Worm (Caenorhabditis elegans): ENCODE data around the gene unc-33.

Gene unc-33

ce11 chrIV:3517582-3517981 is 896 bp downstream of the unc-33 start:
- TF ChIP-seq klf-2 (GFP tag; conservative IDR thresholded peaks at IDR 0.05) = no peak
- no peak for TF ChIP-seq ref-1 (GFP tag; conservative IDR thresholded peaks at IDR 0.05)
- TF ChIP-seq tab-1 (GFP tag; IDR thresholded peaks at IDR 0.05) = no peak
- TF ChIP-seq cog-1 (tag; optimal IDR thresholded peaks at IDR 0.05) = no peak
- no peak for TF ChIP-seq flt-1 (GFP tag; IDR thresholded peaks at IDR 0.05)
- TF ChIP-seq ztf-23 (GFP tag; IDR thresholded peaks at IDR 0.05) = no peak
- no peak for TF ChIP-seq T22C8.4 (GFP tag; IDR thresholded peaks at IDR 0.05)
- no peak for TF ChIP-seq ztf-29 (GFP tag; IDR thresholded peaks at IDR 0.05)
- no peak for TF ChIP-seq med-1 (GFP tag; optimal IDR thresholded peaks at IDR 0.05; ENCODE audit: insufficient read depth)

- TF ChIP-seq med-1 (GFP tag; optimal IDR thresholded peaks at IDR 0.05; ENCODE audit: insufficient read depth) = no peak
- no peak for TF ChIP-seq klf-2 (GFP tag; conservative IDR thresholded peaks at IDR 0.05)
- no peak for TF ChIP-seq ztf-29 (GFP tag; IDR thresholded peaks at IDR 0.05)
- no peak for TF ChIP-seq ztf-23 (GFP tag; IDR thresholded peaks at IDR 0.05)
- TF ChIP-seq cog-1 (tag; optimal IDR thresholded peaks at IDR 0.05) = no peak
- TF ChIP-seq tab-1 (GFP tag; IDR thresholded peaks at IDR 0.05) = no peak
- TF ChIP-seq T22C8.4 (GFP tag; IDR thresholded peaks at IDR 0.05) = no peak
- no peak for TF ChIP-seq ref-1 (GFP tag; conservative IDR thresholded peaks at IDR 0.05)
- no peak for TF ChIP-seq flt-1 (GFP tag; IDR thresholded peaks at IDR 0.05)
Measured at ce11 chrIV:3519352-3519751, 2.7 kb downstream of the unc-33 start.

- TF ChIP-seq ztf-23 (GFP tag; IDR thresholded peaks at IDR 0.05) (no peak), flt-1 (GFP tag; IDR thresholded peaks at IDR 0.05) (no peak), med-1 (GFP tag; optimal IDR thresholded peaks at IDR 0.05; ENCODE audit: insufficient read depth) (no peak), ref-1 (GFP tag; conservative IDR thresholded peaks at IDR 0.05) (no peak), cog-1 (tag; optimal IDR thresholded peaks at IDR 0.05) (no peak), T22C8.4 (GFP tag; IDR thresholded peaks at IDR 0.05) (no peak), tab-1 (GFP tag; IDR thresholded peaks at IDR 0.05) (no peak), klf-2 (GFP tag; conservative IDR thresholded peaks at IDR 0.05) (no peak)
Measured at ce11 chrIV:3520374-3520773, 3.7 kb downstream of the unc-33 start.

- TF ChIP-seq med-1 (GFP tag; optimal IDR thresholded peaks at IDR 0.05; ENCODE audit: insufficient read depth) = no peak
- 0 out of 2 replicates have a peak, but pooled peaks have one; percentile 49 for TF ChIP-seq flt-1 (GFP tag; IDR thresholded peaks at IDR 0.05)
- TF ChIP-seq cog-1 (tag; optimal IDR thresholded peaks at IDR 0.05) = peak; percentile 57
Measured at ce11 chrIV:3520957-3521356, 4.3 kb downstream of the unc-33 start.

ce11 chrIV:3521710-3522109 is 5.0 kb downstream of the unc-33 start:
- TF ChIP-seq med-1 (GFP tag; optimal IDR thresholded peaks at IDR 0.05; ENCODE audit: insufficient read depth) (no peak), flt-1 (GFP tag; IDR thresholded peaks at IDR 0.05) (peak; percentile 41; the same call in 1 of the 2 replicates), T22C8.4 (GFP tag; IDR thresholded peaks at IDR 0.05) (no peak)

ce11 chrIV:3523419-3523818 is 6.7 kb downstream of the unc-33 start:
- TF ChIP-seq tab-1 (GFP tag; IDR thresholded peaks at IDR 0.05) (no peak), ztf-23 (GFP tag; IDR thresholded peaks at IDR 0.05) (no peak), med-1 (GFP tag; optimal IDR thresholded peaks at IDR 0.05; ENCODE audit: insufficient read depth) (no peak), cog-1 (tag; optimal IDR thresholded peaks at IDR 0.05) (no peak), T22C8.4 (GFP tag; IDR thresholded peaks at IDR 0.05) (no peak), flt-1 (GFP tag; IDR thresholded peaks at IDR 0.05) (no peak), ref-1 (GFP tag; conservative IDR thresholded peaks at IDR 0.05) (no peak)

- peak; percentile 75 for TF ChIP-seq klf-2 (GFP tag; conservative IDR thresholded peaks at IDR 0.05)
- TF ChIP-seq tab-1 (GFP tag; IDR thresholded peaks at IDR 0.05) = peak; percentile 92
- peak; percentile 81 for TF ChIP-seq T22C8.4 (GFP tag; IDR thresholded peaks at IDR 0.05)
- peak; percentile 74 for TF ChIP-seq ztf-29 (GFP tag; IDR thresholded peaks at IDR 0.05)
- TF ChIP-seq cog-1 (tag; optimal IDR thresholded peaks at IDR 0.05) = peak; percentile 69
- peak; percentile 95 for TF ChIP-seq flt-1 (GFP tag; IDR thresholded peaks at IDR 0.05)
- peak; percentile 47 for TF ChIP-seq med-1 (GFP tag; optimal IDR thresholded peaks at IDR 0.05; ENCODE audit: insufficient read depth)
- peak; percentile 82 for TF ChIP-seq ref-1 (GFP tag; conservative IDR thresholded peaks at IDR 0.05)
- peak; percentile 90 for TF ChIP-seq ztf-23 (GFP tag; IDR thresholded peaks at IDR 0.05)
Measured at ce11 chrIV:3524584-3525020, 7.9 kb downstream of the unc-33 start.

- no peak for TF ChIP-seq flt-1 (GFP tag; IDR thresholded peaks at IDR 0.05)
Measured at ce11 chrIV:3526144-3526797, 9.6 kb downstream of the unc-33 start.

ce11 chrIV:3526831-3527404 is 10.2 kb downstream of the unc-33 start, which contains the start of gene M57.2:
M57.2 (plus strand) TSS chrIV:3527354.
- TF ChIP-seq flt-1 (GFP tag; IDR thresholded peaks at IDR 0.05) (no peak), tab-1 (GFP tag; IDR thresholded peaks at IDR 0.05) (no peak), klf-2 (GFP tag; conservative IDR thresholded peaks at IDR 0.05) (no peak), ref-1 (GFP tag; conservative IDR thresholded peaks at IDR 0.05) (no peak), T22C8.4 (GFP tag; IDR thresholded peaks at IDR 0.05) (no peak), ztf-29 (GFP tag; IDR thresholded peaks at IDR 0.05) (no peak), ztf-23 (GFP tag; IDR thresholded peaks at IDR 0.05) (no peak), cog-1 (tag; optimal IDR thresholded peaks at IDR 0.05) (no peak), med-1 (GFP tag; optimal IDR thresholded peaks at IDR 0.05; ENCODE audit: insufficient read depth) (no peak)

ce11 chrIV:3527878-3528277 is 11.2 kb downstream of the unc-33 start:
- TF ChIP-seq med-1 (GFP tag; optimal IDR thresholded peaks at IDR 0.05; ENCODE audit: insufficient read depth) (no peak), T22C8.4 (GFP tag; IDR thresholded peaks at IDR 0.05) (peak; percentile 44; the same call in 1 of the 2 replicates)
